Worm (Caenorhabditis elegans) whole organism, late embryonic: ENCODE results near the gene lea-1.

Experiments used
- C08G9.2 ChIP-seq: sonication (generic microtip); optimal IDR thresholded peaks from 2 replicates; lab custom pipeline; 2016; ENCODE audit warnings: mild to moderate bottlenecking, missing genetic modification characterization, moderate library complexity, missing compliant biosample characterization
- C38D4.7 ChIP-seq: fragments of 200-800 bp; sonication (Bioruptor generic); optimal IDR thresholded peaks from 2 replicates; lab custom pipeline; 2018; ENCODE audit warnings: mild to moderate bottlenecking, missing genetic modification characterization, moderate library complexity, missing compliant biosample characterization
- F13H6.1 ChIP-seq: sonication (generic microtip); optimal IDR thresholded peaks from 2 replicates; lab custom pipeline; 2016; ENCODE audit warnings: missing genetic modification characterization, missing compliant biosample characterization
- K02D7.2 ChIP-seq: sonication (generic microtip); optimal IDR thresholded peaks from 2 replicates; lab custom pipeline; 2017; ENCODE audit warnings: mild to moderate bottlenecking, missing genetic modification characterization, missing compliant biosample characterization
- K09A11.1 ChIP-seq: sonication (generic microtip); optimal IDR thresholded peaks from 2 replicates; lab custom pipeline; 2017; ENCODE audit warnings: antibody characterized with exemption, mild to moderate bottlenecking, missing genetic modification characterization, missing compliant biosample characterization; ENCODE audit not compliant: insufficient read depth
- T23F11.4 ChIP-seq: fragments of 200-800 bp; sonication (Bioruptor generic); optimal IDR thresholded peaks from 2 replicates; lab custom pipeline; 2018; ENCODE audit warnings: mild to moderate bottlenecking, missing genetic modification characterization, missing compliant biosample characterization
- ahr-1 ChIP-seq: sonication (generic microtip); optimal IDR thresholded peaks from 2 replicates; lab custom pipeline; 2016; ENCODE audit warnings: missing genetic modification characterization, missing compliant biosample characterization
- ceh-14 ChIP-seq: sonication (generic microtip); optimal IDR thresholded peaks from 2 replicates; lab custom pipeline; 2016; ENCODE audit warnings: missing genotype, missing genetic modification characterization, missing compliant biosample characterization
- ceh-19 ChIP-seq: fragments of 200-800 bp; sonication (Bioruptor generic); optimal IDR thresholded peaks from 2 replicates; lab custom pipeline; 2018; ENCODE audit warnings: mild to moderate bottlenecking, missing genetic modification characterization, missing compliant biosample characterization
- ceh-2 ChIP-seq: sonication (generic microtip); optimal IDR thresholded peaks from 2 replicates; lab custom pipeline; 2016; ENCODE audit warnings: missing genotype, missing genetic modification characterization, missing compliant biosample characterization
- ceh-30 ChIP-seq: fragments of 150-350 bp; optimal IDR thresholded peaks from 2 replicates; lab custom pipeline; 2014; ENCODE audit warnings: missing biosample characterization, missing genetic modification characterization
- ceh-31 ChIP-seq: sonication (generic microtip); optimal IDR thresholded peaks from 2 replicates; lab custom pipeline; 2016; ENCODE audit warnings: missing genetic modification characterization, missing compliant biosample characterization
- ceh-34 ChIP-seq: sonication (generic microtip); optimal IDR thresholded peaks from 2 replicates; lab custom pipeline; 2016; ENCODE audit warnings: mild to moderate bottlenecking, missing genetic modification characterization, missing compliant biosample characterization
- ceh-45 ChIP-seq: fragments of 200-800 bp; sonication (Bioruptor generic); IDR thresholded peaks from 2 replicates; pipeline ENCODE4 v1.3.6; 2022; ENCODE audit warnings: missing genetic modification reagents, missing genetic modification characterization, missing compliant biosample characterization
- ceh-48 ChIP-seq: sonication (generic microtip); optimal IDR thresholded peaks from 2 replicates; lab custom pipeline; 2016; ENCODE audit warnings: missing genetic modification characterization, inconsistent platforms, missing compliant biosample characterization
- ceh-6 ChIP-seq: fragments of 200-800 bp; sonication (Bioruptor generic); optimal IDR thresholded peaks from 2 replicates; lab custom pipeline; 2018; ENCODE audit warnings: mild to moderate bottlenecking, missing genetic modification characterization, missing compliant biosample characterization
- dmd-4 ChIP-seq: sonication (generic microtip); optimal IDR thresholded peaks from 2 replicates; lab custom pipeline; 2016; ENCODE audit warnings: borderline replicate concordance, missing genetic modification characterization, missing compliant biosample characterization
- elt-4 ChIP-seq: sonication (generic microtip); optimal IDR thresholded peaks from 2 replicates; lab custom pipeline; 2016; ENCODE audit warnings: missing genetic modification characterization, missing compliant biosample characterization
- ets-4 ChIP-seq: sonication (generic microtip); optimal IDR thresholded peaks from 2 replicates; lab custom pipeline; 2016; ENCODE audit warnings: missing genetic modification characterization, missing compliant biosample characterization
- fax-1 ChIP-seq: sonication (generic microtip); optimal IDR thresholded peaks from 2 replicates; lab custom pipeline; 2016; ENCODE audit warnings: missing genotype, missing genetic modification characterization, missing compliant biosample characterization
- fkh-10 ChIP-seq: fragments of 150-350 bp; optimal IDR thresholded peaks from 2 replicates; lab custom pipeline; 2014; ENCODE audit warnings: missing biosample characterization, missing genetic modification reagents, missing genetic modification characterization
- fkh-6 ChIP-seq: sonication (generic microtip); optimal IDR thresholded peaks from 2 replicates; lab custom pipeline; 2016; ENCODE audit warnings: missing genetic modification characterization, missing compliant biosample characterization
- gmeb-2 ChIP-seq: sonication (generic microtip); optimal IDR thresholded peaks from 2 replicates; lab custom pipeline; 2016; ENCODE audit warnings: missing genetic modification characterization, inconsistent platforms, missing compliant biosample characterization
- hlh-15 ChIP-seq: sonication (generic microtip); optimal IDR thresholded peaks from 2 replicates; lab custom pipeline; 2016; ENCODE audit warnings: missing genetic modification characterization, missing compliant biosample characterization
- hlh-30 ChIP-seq: sonication (generic microtip); optimal IDR thresholded peaks from 2 replicates; lab custom pipeline; 2017; ENCODE audit warnings: antibody characterized with exemption, missing genetic modification characterization, missing compliant biosample characterization; ENCODE audit not compliant: insufficient read depth
- lim-6 ChIP-seq: sonication (generic microtip); optimal IDR thresholded peaks from 2 replicates; lab custom pipeline; 2016; ENCODE audit warnings: missing genetic modification characterization, missing compliant biosample characterization
- lin-11 ChIP-seq: fragments of 200-800 bp; sonication (Bioruptor generic); optimal IDR thresholded peaks from 2 replicates; lab custom pipeline; 2018; ENCODE audit warnings: mild to moderate bottlenecking, missing genetic modification characterization, missing compliant biosample characterization
- madf-2 ChIP-seq: sonication (generic microtip); optimal IDR thresholded peaks from 2 replicates; lab custom pipeline; 2017; ENCODE audit warnings: missing genetic modification characterization, missing compliant biosample characterization
- nfya-1 ChIP-seq: sonication (generic microtip); optimal IDR thresholded peaks from 2 replicates; lab custom pipeline; 2017; ENCODE audit warnings: missing genetic modification characterization, mild to moderate bottlenecking, missing compliant biosample characterization, antibody characterized with exemption, moderate library complexity
- nhr-11 ChIP-seq: fragments of 150-350 bp; optimal IDR thresholded peaks from 2 replicates; lab custom pipeline; 2014; ENCODE audit warnings: missing biosample characterization, missing genetic modification characterization
- nhr-232 ChIP-seq: sonication (generic microtip); optimal IDR thresholded peaks from 2 replicates; lab custom pipeline; 2016; ENCODE audit warnings: missing genetic modification characterization, missing compliant biosample characterization
- npax-4 ChIP-seq: sonication (generic microtip); optimal IDR thresholded peaks from 2 replicates; lab custom pipeline; 2016; ENCODE audit warnings: missing genetic modification characterization, missing compliant biosample characterization
- odd-2 ChIP-seq: sonication (generic microtip); optimal IDR thresholded peaks from 2 replicates; lab custom pipeline; 2017; ENCODE audit warnings: antibody characterized with exemption, mild to moderate bottlenecking, missing genetic modification characterization, missing compliant biosample characterization
- pag-3 ChIP-seq: sonication (generic microtip); optimal IDR thresholded peaks from 2 replicates; lab custom pipeline; 2016; ENCODE audit warnings: missing compliant biosample characterization, missing genetic modification characterization, borderline replicate concordance
- pax-1 ChIP-seq: fragments of 150-350 bp; optimal IDR thresholded peaks from 2 replicates; lab custom pipeline; 2014; ENCODE audit warnings: missing biosample characterization, missing genetic modification characterization
- pha-4 ChIP-seq: fragments of 150-350 bp; optimal IDR thresholded peaks from 2 replicates; lab custom pipeline; 2018; ENCODE audit warnings: missing biosample characterization, missing genetic modification reagents, missing genetic modification characterization
- pqm-1 ChIP-seq: sonication (generic microtip); optimal IDR thresholded peaks from 2 replicates; lab custom pipeline; 2016; ENCODE audit warnings: missing genetic modification characterization, missing compliant biosample characterization
- pros-1 ChIP-seq: fragments of 150-350 bp; optimal IDR thresholded peaks from 2 replicates; lab custom pipeline; 2014; ENCODE audit warnings: missing biosample characterization, missing genetic modification reagents, missing genetic modification characterization
- ref-2 ChIP-seq: sonication (generic microtip); optimal IDR thresholded peaks from 2 replicates; lab custom pipeline; 2016; ENCODE audit warnings: missing genetic modification characterization, missing compliant biosample characterization
- rnt-1 ChIP-seq: sonication (generic microtip); optimal IDR thresholded peaks from 2 replicates; lab custom pipeline; 2016; ENCODE audit warnings: missing genetic modification characterization, missing compliant biosample characterization
- sdc-2 ChIP-seq: sonication (generic microtip); optimal IDR thresholded peaks from 2 replicates; lab custom pipeline; 2016; ENCODE audit warnings: missing genotype, missing genetic modification characterization, missing compliant biosample characterization
- sox-2 ChIP-seq: fragments of 200-800 bp; sonication (Bioruptor generic); IDR thresholded peaks from 2 replicates; pipeline ENCODE4 v1.3.6; 2022; ENCODE audit warnings: missing genetic modification reagents, missing genetic modification characterization, missing compliant biosample characterization
- sox-4 ChIP-seq: sonication (generic microtip); optimal IDR thresholded peaks from 2 replicates; lab custom pipeline; 2017; ENCODE audit warnings: mild to moderate bottlenecking, missing genetic modification characterization, inconsistent platforms, missing compliant biosample characterization
- syd-9 ChIP-seq: sonication (generic microtip); optimal IDR thresholded peaks from 2 replicates; lab custom pipeline; 2016; ENCODE audit warnings: mild to moderate bottlenecking, missing genetic modification characterization, moderate library complexity, missing compliant biosample characterization
- tbx-2 ChIP-seq: sonication (generic microtip); optimal IDR thresholded peaks from 2 replicates; lab custom pipeline; 2016; ENCODE audit warnings: missing genetic modification characterization, missing compliant biosample characterization
- tbx-7 ChIP-seq: sonication (generic microtip); optimal IDR thresholded peaks from 2 replicates; lab custom pipeline; 2016; ENCODE audit warnings: missing genotype, missing genetic modification characterization, missing compliant biosample characterization
- ttx-3 ChIP-seq: sonication (generic microtip); optimal IDR thresholded peaks from 2 replicates; lab custom pipeline; 2016; ENCODE audit warnings: missing genetic modification reagents, missing genetic modification characterization, missing compliant biosample characterization
- unc-3 ChIP-seq, 2 experiments: fragments of 200-800 bp in 1 of 2; sonication (Bioruptor generic) in 1 of 2; sonication (generic microtip) in 1 of 2; conservative IDR thresholded peaks in 1 of 2; optimal IDR thresholded peaks in 1 of 2; 2 replicates each; pipeline versions ENCODE4 v1.3.6 to Lab custom; 2016 to 2022; ENCODE audit warnings: missing compliant biosample characterization in 2 of 2, missing genetic modification characterization in 2 of 2, missing genetic modification reagents in 1 of 2
- unc-42 ChIP-seq: sonication (generic microtip); optimal IDR thresholded peaks from 2 replicates; lab custom pipeline; 2016; ENCODE audit warnings: missing genotype, missing genetic modification characterization, missing compliant biosample characterization
- unc-86 ChIP-seq: sonication (generic microtip); optimal IDR thresholded peaks from 2 replicates; lab custom pipeline; 2016; ENCODE audit warnings: missing genetic modification characterization, missing compliant biosample characterization
- zip-5 ChIP-seq: sonication (generic microtip); optimal IDR thresholded peaks from 2 replicates; lab custom pipeline; 2016; ENCODE audit warnings: missing genetic modification characterization, missing compliant biosample characterization
- ztf-16 ChIP-seq: sonication (generic microtip); optimal IDR thresholded peaks from 2 replicates; lab custom pipeline; 2017; ENCODE audit warnings: missing genetic modification characterization, missing compliant biosample characterization

The lea-1 gene

ce11 chrV:9970119-9970518 lies 41.6 kb upstream of the lea-1 start (continued):
- peak; percentile 82 for TF ChIP-seq unc-3 (GFP tag; conservative IDR thresholded peaks at IDR 0.05; lab: Robert Waterston, UW)
- peak; percentile 90 for TF ChIP-seq unc-3 (tag; optimal IDR thresholded peaks at IDR 0.05; lab: Kevin White, UChicago)
- TF ChIP-seq madf-2 (tag; lab: Kevin White, UChicago): peak; percentile 87
- TF ChIP-seq dmd-4 (tag; lab: Kevin White, UChicago): peak; percentile 95
- TF ChIP-seq pqm-1 (tag; lab: Kevin White, UChicago): peak; percentile 90
- TF ChIP-seq gmeb-2 (tag; lab: Kevin White, UChicago): peak; percentile 97
- peak; percentile 87 for TF ChIP-seq nhr-232 (tag; lab: Kevin White, UChicago)
- peak; percentile 87 for TF ChIP-seq ceh-45 (GFP tag; lab: Robert Waterston, UW)
- TF ChIP-seq ttx-3: peak; percentile 96
- TF ChIP-seq tbx-7 (tag; lab: Kevin White, UChicago): peak; percentile 54
- TF ChIP-seq ahr-1 (tag; lab: Kevin White, UChicago): peak; percentile 63
- peak; percentile 88 for TF ChIP-seq C08G9.2
- TF ChIP-seq ceh-2: peak; percentile 93
- peak; percentile 77 for TF ChIP-seq lim-6 (tag; lab: Kevin White, UChicago)
- TF ChIP-seq unc-42 (tag; lab: Kevin White, UChicago): peak; percentile 78
- peak; percentile 95 for TF ChIP-seq ceh-34 (tag; lab: Kevin White, UChicago)
- peak; percentile 95 for TF ChIP-seq ceh-14 (tag; lab: Kevin White, UChicago)
- peak; percentile 89 for TF ChIP-seq tbx-2 (tag; lab: Kevin White, UChicago)
- TF ChIP-seq rnt-1 (tag; lab: Kevin White, UChicago): peak; percentile 77
- TF ChIP-seq lin-11 (tag; lab: Kevin White, UChicago): peak; percentile 88
- TF ChIP-seq K02D7.2 (tag; lab: Kevin White, UChicago): peak; percentile 89
- peak; percentile 78 for TF ChIP-seq ceh-48 (tag; lab: Kevin White, UChicago)
- no peak for TF ChIP-seq nhr-11 (tag; lab: Kevin White, UChicago)
- TF ChIP-seq hlh-15 (tag; lab: Kevin White, UChicago): peak; percentile 93
- TF ChIP-seq fkh-10: peak; percentile 15
- peak; percentile 94 for TF ChIP-seq F13H6.1 (tag; lab: Kevin White, UChicago)
- TF ChIP-seq odd-2 (tag; lab: Kevin White, UChicago): peak; percentile 43
- peak; percentile 94 for TF ChIP-seq fkh-6 (tag; lab: Kevin White, UChicago)
- peak; percentile 91 for TF ChIP-seq C38D4.7 (GFP tag; lab: Kevin White, UChicago)
- TF ChIP-seq pax-1 (tag; lab: Kevin White, UChicago): no peak
- peak; percentile 96 for TF ChIP-seq ceh-19 (GFP tag; lab: Kevin White, UChicago)
- peak; percentile 85 for TF ChIP-seq pag-3 (tag; lab: Kevin White, UChicago)
- peak; percentile 71 for TF ChIP-seq ets-4 (tag; lab: Kevin White, UChicago)
- TF ChIP-seq syd-9 (tag; lab: Kevin White, UChicago): peak; percentile 96
- TF ChIP-seq ref-2 (tag; lab: Kevin White, UChicago): peak; percentile 83
- peak; percentile 95 for TF ChIP-seq ztf-16 (tag; lab: Kevin White, UChicago)
- TF ChIP-seq sox-4 (tag; lab: Kevin White, UChicago): peak; percentile 93
- TF ChIP-seq K09A11.1 (tag; lab: Kevin White, UChicago): peak; percentile 61
- TF ChIP-seq pha-4 (tag; lab: Kevin White, UChicago): no peak
- peak; percentile 85 for TF ChIP-seq sdc-2 (tag; lab: Kevin White, UChicago)
- peak; percentile 74 for TF ChIP-seq zip-5
- peak; percentile 94 for TF ChIP-seq ceh-6 (GFP tag; lab: Kevin White, UChicago)
- TF ChIP-seq hlh-30 (tag; lab: Kevin White, UChicago): peak; percentile 42
- TF ChIP-seq T23F11.4 (GFP tag; lab: Kevin White, UChicago): peak; percentile 93
- TF ChIP-seq elt-4 (tag; lab: Kevin White, UChicago): peak; percentile 87
- TF ChIP-seq ceh-30: peak; percentile 38
- peak; percentile 85 for TF ChIP-seq fax-1 (tag; lab: Kevin White, UChicago)
- peak; percentile 82 for TF ChIP-seq ceh-31 (tag; lab: Kevin White, UChicago)
- TF ChIP-seq npax-4 (tag; lab: Kevin White, UChicago): peak; percentile 90
- peak; percentile 95 for TF ChIP-seq unc-86 (tag; lab: Kevin White, UChicago)
- peak; percentile 89 for TF ChIP-seq sox-2 (GFP tag; lab: Robert Waterston, UW)
- TF ChIP-seq nfya-1 (tag; lab: Kevin White, UChicago): peak; percentile 78
- TF ChIP-seq pros-1 (tag; lab: Kevin White, UChicago): peak; percentile 60
